Fruit fly (Drosophila melanogaster) whole organism, prepupa: Measurements from ENCODE around the gene CG43137.
A peak's percentile ranks its signal among the peaks of the same experiment; 100 is the strongest.

Experiments
- Blimp-1 ChIP-seq: fragments of 200-800 bp; sonication (Bioruptor generic); optimal IDR thresholded peaks from 3 replicates; lab custom pipeline; 2017; ENCODE audit warnings: missing biosample characterization, missing genetic modification characterization, mild to moderate bottlenecking, moderate library complexity, missing genetic modification reagents
- CG11762 ChIP-seq: fragments of 200-800 bp; sonication (Bioruptor generic); optimal IDR thresholded peaks from 3 replicates; lab custom pipeline; 2016; ENCODE audit warnings: missing biosample characterization, missing genetic modification characterization; ENCODE audit not compliant: insufficient read depth
- CG11902 ChIP-seq: fragments of 200-800 bp; sonication (Bioruptor generic); optimal IDR thresholded peaks from 3 replicates; lab custom pipeline; 2016; ENCODE audit warnings: missing biosample characterization, missing genetic modification characterization
- CG15336 ChIP-seq: fragments of 200-800 bp; sonication (Bioruptor generic); IDR thresholded peaks from 2 replicates; pipeline ENCODE4 v1.3.6; 2022; ENCODE audit warnings: missing biosample characterization, missing genetic modification characterization
- CG1621 ChIP-seq: fragments of 200-800 bp; sonication (Bioruptor generic); optimal IDR thresholded peaks from 3 replicates; lab custom pipeline; 2018; ENCODE audit warnings: missing biosample characterization, mild to moderate bottlenecking, missing genetic modification characterization
- CG16779 ChIP-seq: fragments of 200-800 bp; sonication (Bioruptor generic); optimal IDR thresholded peaks from 3 replicates; lab custom pipeline; 2017; ENCODE audit warnings: missing biosample characterization, mild to moderate bottlenecking, missing genetic modification characterization
- CG3032 ChIP-seq: fragments of 200-800 bp; optimal IDR thresholded peaks from 2 replicates; lab custom pipeline; 2019; ENCODE audit warnings: missing biosample characterization, mild to moderate bottlenecking, missing genetic modification characterization, moderate library complexity
- CG4318 ChIP-seq: fragments of 200-800 bp; sonication (Bioruptor generic); optimal IDR thresholded peaks from 3 replicates; lab custom pipeline; 2017; ENCODE audit warnings: missing biosample characterization, mild to moderate bottlenecking, missing genetic modification characterization
- CG6163 ChIP-seq: fragments of 200-800 bp; sonication (Bioruptor generic); IDR thresholded peaks from 3 replicates; pipeline ENCODE4 v1.3.6; 2022; ENCODE audit warnings: missing biosample characterization, missing genetic modification characterization
- CG6276 ChIP-seq: fragments of 200-800 bp; sonication (Bioruptor generic); optimal IDR thresholded peaks from 2 replicates; lab custom pipeline; 2017; ENCODE audit warnings: missing biosample characterization, mild to moderate bottlenecking, missing genetic modification characterization
- CG6792 ChIP-seq: fragments of 200-800 bp; sonication (Bioruptor generic); optimal IDR thresholded peaks from 3 replicates; lab custom pipeline; 2016; ENCODE audit warnings: missing biosample characterization, missing genetic modification characterization
- CG6808 ChIP-seq: fragments of 200-800 bp; sonication (Bioruptor generic); optimal IDR thresholded peaks from 3 replicates; lab custom pipeline; 2017; ENCODE audit warnings: missing biosample characterization, missing genetic modification characterization, mild to moderate bottlenecking, moderate library complexity, missing genetic modification reagents
- CG7368 ChIP-seq: fragments of 200-800 bp; sonication (Bioruptor generic); optimal IDR thresholded peaks from 3 replicates; lab custom pipeline; 2016; ENCODE audit warnings: missing biosample characterization, missing genetic modification characterization
- CG8119 ChIP-seq: fragments of 200-800 bp; sonication (Bioruptor generic); IDR thresholded peaks from 3 replicates; pipeline ENCODE4 v1.3.6; 2022; ENCODE audit warnings: missing biosample characterization, missing genetic modification characterization
- CG8319 ChIP-seq: fragments of 200-800 bp; sonication (Bioruptor generic); optimal IDR thresholded peaks from 3 replicates; lab custom pipeline; 2016; ENCODE audit warnings: missing biosample characterization, missing genetic modification characterization
- CG8632 ChIP-seq: fragments of 200-800 bp; sonication (Bioruptor generic); optimal IDR thresholded peaks from 3 replicates; lab custom pipeline; 2016; ENCODE audit warnings: missing biosample characterization, missing genetic modification characterization
- CG9139 ChIP-seq: fragments of 200-800 bp; sonication (Bioruptor generic); optimal IDR thresholded peaks from 3 replicates; lab custom pipeline; 2017; ENCODE audit warnings: missing biosample characterization, mild to moderate bottlenecking, missing genetic modification characterization
- Eip78C ChIP-seq: fragments of 200-800 bp; sonication (Bioruptor generic); peaks from one replicate; lab custom pipeline; 2016; ENCODE audit warnings: missing biosample characterization, missing genetic modification characterization
- Eip93F ChIP-seq: fragments of 200-800 bp; sonication (Bioruptor generic); optimal IDR thresholded peaks from 2 replicates; lab custom pipeline; 2016; ENCODE audit warnings: missing biosample characterization, mild to moderate bottlenecking, missing genetic modification characterization
- Ets96B ChIP-seq: fragments of 200-800 bp; optimal IDR thresholded peaks from 2 replicates; lab custom pipeline; 2019; ENCODE audit warnings: missing biosample characterization, mild to moderate bottlenecking, missing genetic modification characterization, moderate library complexity
- Hr39 ChIP-seq: fragments of 200-800 bp; sonication (Bioruptor generic); optimal IDR thresholded peaks from 2 replicates; lab custom pipeline; 2016; ENCODE audit warnings: missing biosample characterization, missing genetic modification characterization
- Met ChIP-seq: fragments of 200-800 bp; sonication (Bioruptor generic); optimal IDR thresholded peaks from 3 replicates; lab custom pipeline; 2016; ENCODE audit warnings: missing biosample characterization, missing genetic modification characterization
- OdsH ChIP-seq: fragments of 200-800 bp; sonication (Bioruptor generic); optimal IDR thresholded peaks from 3 replicates; lab custom pipeline; 2016; ENCODE audit warnings: missing biosample characterization, missing genetic modification characterization
- Smox ChIP-seq: fragments of 200-800 bp; sonication (Bioruptor generic); optimal IDR thresholded peaks from 3 replicates; lab custom pipeline; 2016; ENCODE audit warnings: missing biosample characterization, missing genetic modification characterization
- Sox102F ChIP-seq: fragments of 200-800 bp; sonication (Bioruptor generic); optimal IDR thresholded peaks from 2 replicates; lab custom pipeline; 2016; ENCODE audit warnings: missing biosample characterization, mild to moderate bottlenecking, missing genetic modification characterization
- Sox14 ChIP-seq: fragments of 200-800 bp; sonication (Bioruptor generic); optimal IDR thresholded peaks from 3 replicates; lab custom pipeline; 2016; ENCODE audit warnings: missing biosample characterization, missing genetic modification characterization
- acj6 ChIP-seq: fragments of 200-800 bp; sonication (Bioruptor generic); optimal IDR thresholded peaks from 3 replicates; lab custom pipeline; 2016; ENCODE audit warnings: missing biosample characterization, missing genetic modification characterization
- cyc ChIP-seq: fragments of 200-800 bp; sonication (Bioruptor generic); optimal IDR thresholded peaks from 3 replicates; lab custom pipeline; 2016; ENCODE audit warnings: missing biosample characterization, missing genetic modification characterization
- dac ChIP-seq: fragments of 200-800 bp; sonication (Bioruptor generic); optimal IDR thresholded peaks from 2 replicates; lab custom pipeline; 2017; ENCODE audit warnings: missing biosample characterization, mild to moderate bottlenecking, missing genetic modification characterization
- dsx ChIP-seq: fragments of 200-800 bp; optimal IDR thresholded peaks from 3 replicates; lab custom pipeline; 2019; ENCODE audit warnings: missing biosample characterization, mild to moderate bottlenecking, missing genetic modification characterization, moderate library complexity; ENCODE audit not compliant: poor library complexity, severe bottlenecking
- eg ChIP-seq: fragments of 200-800 bp; sonication (Bioruptor generic); IDR thresholded peaks from 3 replicates; pipeline ENCODE4 v1.3.6; 2022; ENCODE audit warnings: missing biosample characterization, missing genetic modification characterization
- esn ChIP-seq: fragments of 200-800 bp; sonication (Bioruptor generic); optimal IDR thresholded peaks from 2 replicates; lab custom pipeline; 2016; ENCODE audit warnings: missing biosample characterization, mild to moderate bottlenecking, missing genetic modification characterization, moderate library complexity
- fd59A ChIP-seq: fragments of 200-800 bp; sonication (Bioruptor generic); optimal IDR thresholded peaks from 2 replicates; lab custom pipeline; 2017; ENCODE audit warnings: missing biosample characterization, mild to moderate bottlenecking, missing genetic modification characterization, missing genetic modification reagents
- fkh ChIP-seq: fragments of 200-800 bp; sonication (Bioruptor generic); optimal IDR thresholded peaks from 3 replicates; lab custom pipeline; 2017; ENCODE audit warnings: missing biosample characterization, mild to moderate bottlenecking, missing genetic modification characterization, moderate library complexity
- net ChIP-seq: fragments of 200-800 bp; sonication (Bioruptor generic); optimal IDR thresholded peaks from 3 replicates; lab custom pipeline; 2016; ENCODE audit warnings: missing biosample characterization, missing genetic modification characterization
- salr ChIP-seq, 2 experiments: fragments of 200-800 bp; sonication (Bioruptor generic); optimal IDR thresholded peaks; 3 replicates each; lab custom pipeline; 2016 to 2018; ENCODE audit warnings: missing biosample characterization in 2 of 2, missing genetic modification characterization in 2 of 2, mild to moderate bottlenecking in 1 of 2
- svp ChIP-seq: fragments of 200-800 bp; sonication (Bioruptor generic); peaks from one replicate; lab custom pipeline; 2016; ENCODE audit warnings: missing biosample characterization, missing genetic modification characterization
- topi ChIP-seq: fragments of 200-800 bp; sonication (Bioruptor generic); optimal IDR thresholded peaks from 3 replicates; lab custom pipeline; 2016; ENCODE audit warnings: missing biosample characterization, missing genetic modification characterization

CG43137 gene

dm6 chrX:5853461-5853860 is 11.5 kb downstream of the CG43137 start, which contains the start of gene CG43136:
TSS of gene CG43136 (plus strand) at chrX:5853761.
- TF ChIP-seq CG15336 (GFP tag; lab: Robert Waterston, UW) (no peak), CG7368 (GFP tag; lab: Kevin White, UChicago) (no peak), CG4318 (GFP tag; lab: Kevin White, UChicago) (no peak), CG6163 (GFP tag; lab: Robert Waterston, UW) (no peak), fd59A (no peak), CG1621 (tag; lab: Kevin White, UChicago) (no peak), salr (GFP tag; optimal IDR thresholded peaks at IDR 0.05; lab: Kevin White, UChicago) (no peak), CG6792 (GFP tag; lab: Kevin White, UChicago) (no peak), CG6808 (no peak), dsx (GFP tag; lab: Kevin White, UChicago) (no peak), Ets96B (no peak), Met (no peak), CG6276 (no peak), CG11902 (GFP tag; lab: Kevin White, UChicago) (no peak), Smox (GFP tag; lab: Kevin White, UChicago) (no peak), Sox14 (GFP tag; lab: Kevin White, UChicago) (no peak), svp (GFP tag; lab: Kevin White, UChicago) (no peak), Eip78C (GFP tag; lab: Kevin White, UChicago) (no peak), CG11762 (GFP tag; lab: Kevin White, UChicago) (no peak), cyc (GFP tag; lab: Kevin White, UChicago) (no peak)

- TF ChIP-seq esn (GFP tag; lab: Kevin White, UChicago) (no peak), acj6 (GFP tag; lab: Kevin White, UChicago) (no peak), CG11762 (GFP tag; lab: Kevin White, UChicago) (no peak), CG8632 (GFP tag; lab: Kevin White, UChicago) (no peak), CG8119 (GFP tag; lab: Robert Waterston, UW) (no peak), Hr39 (no peak), net (GFP tag; lab: Kevin White, UChicago) (no peak), Eip93F (GFP tag; lab: Kevin White, UChicago) (no peak)
Observed at dm6 chrX:5852677-5853076, 12.3 kb downstream of the CG43137 start.

dm6 chrX:5847544-5847943 is 17.4 kb downstream of the CG43137 start:
- no peak for TF ChIP-seq topi
- TF ChIP-seq eg: 0 out of 3 replicates have a peak, but pooled peaks have one; percentile 12
- no peak for TF ChIP-seq dac (GFP tag; lab: Kevin White, UChicago)
- TF ChIP-seq CG16779 (tag; lab: Kevin White, UChicago): no peak
- no peak for TF ChIP-seq CG15336 (GFP tag; lab: Robert Waterston, UW)
- no peak for TF ChIP-seq net (GFP tag; lab: Kevin White, UChicago)
- no peak for TF ChIP-seq CG9139 (GFP tag; lab: Kevin White, UChicago)
- peak; percentile 9 for TF ChIP-seq Eip78C (GFP tag; lab: Kevin White, UChicago)
- TF ChIP-seq dsx (GFP tag; lab: Kevin White, UChicago): no peak
- TF ChIP-seq CG8319 (GFP tag; lab: Kevin White, UChicago): no peak
- no peak for TF ChIP-seq CG8632 (GFP tag; lab: Kevin White, UChicago)
- no peak for TF ChIP-seq Eip93F (GFP tag; lab: Kevin White, UChicago)

dm6 chrX:5844980-5845379 is 20.0 kb downstream of the CG43137 start, which contains the start of gene CG12729:
TSS of gene CG12729 (plus strand) at chrX:5845280.
- TF ChIP-seq CG4318 (GFP tag; lab: Kevin White, UChicago): no peak
- TF ChIP-seq salr (GFP tag; optimal IDR thresholded peaks at IDR 0.05; lab: Kevin White, UChicago): no peak
- no peak for TF ChIP-seq Sox102F (GFP tag; lab: Kevin White, UChicago)
- TF ChIP-seq CG8319 (GFP tag; lab: Kevin White, UChicago): no peak
- no peak for TF ChIP-seq CG9139 (GFP tag; lab: Kevin White, UChicago)
- no peak for TF ChIP-seq CG11762 (GFP tag; lab: Kevin White, UChicago)
- no peak for TF ChIP-seq Sox14 (GFP tag; lab: Kevin White, UChicago)
- TF ChIP-seq net (GFP tag; lab: Kevin White, UChicago): no peak
- no peak for TF ChIP-seq OdsH (GFP tag; lab: Kevin White, UChicago)
- no peak for TF ChIP-seq Met
- no peak for TF ChIP-seq topi
- no peak for TF ChIP-seq fd59A
- no peak for TF ChIP-seq esn (GFP tag; lab: Kevin White, UChicago)
- TF ChIP-seq CG6808: no peak
- no peak for TF ChIP-seq CG3032 (tag; lab: Kevin White, UChicago)
- TF ChIP-seq Blimp-1: no peak
- no peak for TF ChIP-seq fkh (GFP tag; lab: Kevin White, UChicago)
- no peak for TF ChIP-seq CG6792 (GFP tag; lab: Kevin White, UChicago)
- no peak for TF ChIP-seq Ets96B
